Comparison of ENCODE assay signal across 1 fruit fly cellular context in genomic region chr3L:5243236-5243635, dm6.
TF ChIP-seq lines count a peak whose summit lies in the region.

No protein-coding gene starts in this region.

TF ChIP-seq in whole organism, embryonic, 481 proteins besides CTCF, POLR2A, EP300 and RAD21 (continued from another document and continues in another):
- TF ChIP-seq CG31224 (GFP tag; IDR thresholded peaks at IDR 0.05; lab: Robert Waterston, UW) (no peak), Doc2 (GFP tag; IDR thresholded peaks at IDR 0.05; lab: Robert Waterston, UW) (no peak), CG15696 (tag; optimal IDR thresholded peaks at IDR 0.05; lab: Kevin White, UChicago) (no peak), CG15479 (GFP tag; optimal IDR thresholded peaks at IDR 0.05; lab: Kevin White, UChicago) (no peak), CG12659 (GFP tag; optimal IDR thresholded peaks at IDR 0.05; lab: Kevin White, UChicago) (peak; percentile 6), CG17568 (GFP tag; optimal IDR thresholded peaks at IDR 0.05; lab: Kevin White, UChicago) (no peak), ci (GFP tag; IDR thresholded peaks at IDR 0.05; lab: Robert Waterston, UW) (peak; percentile 72; the same call in 2 of the 3 replicates), CG34376 (GFP tag; optimal IDR thresholded peaks at IDR 0.05; lab: Kevin White, UChicago) (no peak), CG17328 (GFP tag; IDR thresholded peaks at IDR 0.05; lab: Robert Waterston, UW) (peak; percentile 65), Bdp1 (GFP tag; optimal IDR thresholded peaks at IDR 0.05; lab: Kevin White, UChicago) (no peak), cad (GFP tag; optimal IDR thresholded peaks at IDR 0.05; lab: Kevin White, UChicago) (no peak), HLHmδ (GFP tag; optimal IDR thresholded peaks at IDR 0.05; lab: Kevin White, UChicago) (no peak), fd3F (GFP tag; optimal IDR thresholded peaks at IDR 0.05; lab: Kevin White, UChicago) (no peak), CG6689 (GFP tag; IDR thresholded peaks at IDR 0.05; lab: Robert Waterston, UW) (peak; percentile 69), kni (GFP tag; optimal IDR thresholded peaks at IDR 0.05; lab: Kevin White, UChicago) (no peak), CG11247 (GFP tag; IDR thresholded peaks at IDR 0.05; lab: Robert Waterston, UW) (peak; percentile 46), CG7556 (GFP tag; optimal IDR thresholded peaks at IDR 0.05; lab: Kevin White, UChicago) (no peak), Spps (tag; optimal IDR thresholded peaks at IDR 0.05; lab: Kevin White, UChicago) (no peak), bcd (GFP tag; optimal IDR thresholded peaks at IDR 0.05; lab: Kevin White, UChicago) (peak; percentile 15), seq (GFP tag; IDR thresholded peaks at IDR 0.05; lab: Robert Waterston, UW) (0 out of 2 replicates have a peak, but pooled peaks have one; percentile 37), chn (GFP tag; optimal IDR thresholded peaks at IDR 0.05; lab: Kevin White, UChicago) (no peak), eyg (GFP tag; optimal IDR thresholded peaks at IDR 0.05; lab: Kevin White, UChicago) (no peak), sens-2 (GFP tag; IDR thresholded peaks at IDR 0.05; lab: Robert Waterston, UW) (0 out of 2 replicates have a peak, but pooled peaks have one; percentile 24), CG31388 (GFP tag; optimal IDR thresholded peaks at IDR 0.05; lab: Kevin White, UChicago) (no peak), CG13424 (tag; optimal IDR thresholded peaks at IDR 0.05; lab: Kevin White, UChicago) (peak; percentile 52), CG11695 (GFP tag; IDR thresholded peaks at IDR 0.05; lab: Robert Waterston, UW) (peak; percentile 31; the same call in 1 of the 3 replicates), Ada2b (GFP tag; IDR thresholded peaks at IDR 0.05; lab: Robert Waterston, UW) (peak; percentile 35; the same call in 1 of the 2 replicates), CG8290 (GFP tag; optimal IDR thresholded peaks at IDR 0.05; lab: Kevin White, UChicago) (no peak), CG8290 (tag; optimal IDR thresholded peaks at IDR 0.05; lab: Kevin White, UChicago) (no peak), CG32772 (GFP tag; IDR thresholded peaks at IDR 0.05; lab: Robert Waterston, UW) (peak; percentile 65), cg (GFP tag; optimal IDR thresholded peaks at IDR 0.05; lab: Kevin White, UChicago) (no peak), sim (GFP tag; IDR thresholded peaks at IDR 0.05; lab: Robert Waterston, UW) (no peak), amos (GFP tag; IDR thresholded peaks at IDR 0.05; lab: Robert Waterston, UW; ENCODE audit: partially characterized antibody) (no peak), Hand (GFP tag; optimal IDR thresholded peaks at IDR 0.05; lab: Kevin White, UChicago) (no peak), CG1233 (GFP tag; optimal IDR thresholded peaks at IDR 0.05; lab: Kevin White, UChicago) (no peak), peb (GFP tag; IDR thresholded peaks at IDR 0.05; lab: Robert Waterston, UW) (0 out of 2 replicates have a peak, but pooled peaks have one; percentile 23), CG10267 (tag; optimal IDR thresholded peaks at IDR 0.05; lab: Kevin White, UChicago) (no peak), CG4707 (GFP tag; optimal IDR thresholded peaks at IDR 0.05; lab: Kevin White, UChicago) (no peak), Vsx1 (GFP tag; optimal IDR thresholded peaks at IDR 0.05; lab: Kevin White, UChicago) (no peak), NC2α (GFP tag; optimal IDR thresholded peaks at IDR 0.05; lab: Kevin White, UChicago) (no peak), mam (GFP tag; optimal IDR thresholded peaks at IDR 0.05; lab: Kevin White, UChicago) (no peak), NK7.1 (GFP tag; optimal IDR thresholded peaks at IDR 0.05; lab: Kevin White, UChicago) (no peak), tgo (GFP tag; IDR thresholded peaks at IDR 0.05; lab: Robert Waterston, UW) (peak; percentile 67), ara (GFP tag; IDR thresholded peaks at IDR 0.05; lab: Robert Waterston, UW) (peak; percentile 65; the same call in 1 of the 2 replicates), CG18262 (tag; optimal IDR thresholded peaks at IDR 0.05; lab: Kevin White, UChicago) (no peak), row (GFP tag; IDR thresholded peaks at IDR 0.05; lab: Robert Waterston, UW) (no peak; the same call in 1 of the 3 replicates), Opbp (GFP tag; IDR thresholded peaks at IDR 0.05; lab: Robert Waterston, UW; ENCODE audit: partially characterized antibody) (no peak), pzg (GFP tag; optimal IDR thresholded peaks at IDR 0.05; lab: Kevin White, UChicago) (no peak), bbx (GFP tag; IDR thresholded peaks at IDR 0.05; lab: Robert Waterston, UW; ENCODE audit: partially characterized antibody) (no peak), CG8944 (GFP tag; optimal IDR thresholded peaks at IDR 0.05; lab: Kevin White, UChicago) (no peak), CG11456 (GFP tag; IDR thresholded peaks at IDR 0.05; lab: Robert Waterston, UW) (no peak), corto (GFP tag; optimal IDR thresholded peaks at IDR 0.05; lab: Kevin White, UChicago) (no peak), Ssrp (tag; optimal IDR thresholded peaks at IDR 0.05; lab: Kevin White, UChicago) (peak; percentile 54), hkb (optimal IDR thresholded peaks at IDR 0.05; lab: Kevin White, UChicago) (no peak), hkb (GFP tag; IDR thresholded peaks at IDR 0.05; lab: Robert Waterston, UW) (no peak), Ets97D (GFP tag; optimal IDR thresholded peaks at IDR 0.05; lab: Kevin White, UChicago) (no peak), CG6854 (GFP tag; optimal IDR thresholded peaks at IDR 0.05; lab: Kevin White, UChicago) (no peak), CG10959 (GFP tag; IDR thresholded peaks at IDR 0.05; lab: Robert Waterston, UW) (peak; percentile 33; the same call in 1 of the 2 replicates), Hmx (GFP tag; optimal IDR thresholded peaks at IDR 0.05; lab: Kevin White, UChicago) (no peak), MBD-R2 (GFP tag; IDR thresholded peaks at IDR 0.05; lab: Robert Waterston, UW) (no peak), tap (tag; optimal IDR thresholded peaks at IDR 0.05; lab: Kevin White, UChicago) (peak; percentile 25), jing (GFP tag; optimal IDR thresholded peaks at IDR 0.05; lab: Kevin White, UChicago) (no peak), CG2712 (tag; optimal IDR thresholded peaks at IDR 0.05; lab: Kevin White, UChicago) (no peak), ase (GFP tag; IDR thresholded peaks at IDR 0.05; lab: Robert Waterston, UW) (no peak), ap (GFP tag; IDR thresholded peaks at IDR 0.05; lab: Robert Waterston, UW) (peak; percentile 42; the same call in 1 of the 2 replicates), CG4617 (GFP tag; optimal IDR thresholded peaks at IDR 0.05; lab: Kevin White, UChicago; ENCODE audit: borderline replicate concordance) (no peak), Dad (GFP tag; optimal IDR thresholded peaks at IDR 0.05; lab: Kevin White, UChicago) (no peak), CG11085 (GFP tag; IDR thresholded peaks at IDR 0.05; lab: Robert Waterston, UW) (no peak), CG10431 (GFP tag; optimal IDR thresholded peaks at IDR 0.05; lab: Kevin White, UChicago) (no peak), slbo (GFP tag; IDR thresholded peaks at IDR 0.05; lab: Robert Waterston, UW) (peak; percentile 54), Dp (GFP tag; optimal IDR thresholded peaks at IDR 0.05; lab: Kevin White, UChicago) (no peak), sens (GFP tag; lab: Kevin White, UChicago) (peak; percentile 70), CG3407 (GFP tag; optimal IDR thresholded peaks at IDR 0.05; lab: Kevin White, UChicago) (peak; percentile 31), hb (GFP tag; IDR thresholded peaks at IDR 0.05; lab: Robert Waterston, UW; ENCODE audit: partially characterized antibody) (no peak), CG7786 (GFP tag; optimal IDR thresholded peaks at IDR 0.05; lab: Kevin White, UChicago) (no peak), CG7963 (GFP tag; IDR thresholded peaks at IDR 0.05; lab: Robert Waterston, UW; ENCODE audit: partially characterized antibody) (no peak), nerfin-2 (GFP tag; IDR thresholded peaks at IDR 0.05; lab: Robert Waterston, UW; ENCODE audit: partially characterized antibody) (no peak), CG3163 (GFP tag; optimal IDR thresholded peaks at IDR 0.05; lab: Kevin White, UChicago) (no peak), trem (tag; optimal IDR thresholded peaks at IDR 0.05; lab: Kevin White, UChicago) (no peak), CG5953 (GFP tag; IDR thresholded peaks at IDR 0.05; lab: Robert Waterston, UW) (no peak), her (GFP tag; optimal IDR thresholded peaks at IDR 0.05; lab: Kevin White, UChicago) (no peak), CG8089 (GFP tag; optimal IDR thresholded peaks at IDR 0.05; lab: Kevin White, UChicago) (no peak), CG8281 (tag; optimal IDR thresholded peaks at IDR 0.05; lab: Kevin White, UChicago) (no peak), Atf-2 (GFP tag; optimal IDR thresholded peaks at IDR 0.05; lab: Kevin White, UChicago) (no peak), CG10565 (GFP tag; optimal IDR thresholded peaks at IDR 0.05; lab: Kevin White, UChicago) (no peak), Trl (optimal IDR thresholded peaks at IDR 0.05; lab: Kevin White, UChicago) (no peak), Trl (GFP tag; optimal IDR thresholded peaks at IDR 0.05; lab: Kevin White, UChicago) (no peak), Gug (GFP tag; IDR thresholded peaks at IDR 0.05; lab: Robert Waterston, UW) (no peak), onecut (GFP tag; IDR thresholded peaks at IDR 0.05; lab: Robert Waterston, UW) (no peak), Neu2 (GFP tag; optimal IDR thresholded peaks at IDR 0.05; lab: Kevin White, UChicago; ENCODE audit: borderline replicate concordance) (no peak), CG12769 (tag; optimal IDR thresholded peaks at IDR 0.05; lab: Kevin White, UChicago) (no peak), CG18476 (GFP tag; optimal IDR thresholded peaks at IDR 0.05; lab: Kevin White, UChicago) (no peak), CG3847 (GFP tag; IDR thresholded peaks at IDR 0.05; lab: Robert Waterston, UW) (no peak), CG14965 (GFP tag; optimal IDR thresholded peaks at IDR 0.05; lab: Kevin White, UChicago; ENCODE audit: borderline replicate concordance) (no peak), scrt (GFP tag; optimal IDR thresholded peaks at IDR 0.05; lab: Kevin White, UChicago) (no peak), ranshi (GFP tag; IDR thresholded peaks at IDR 0.05; lab: Robert Waterston, UW) (peak; percentile 66; the same call in 1 of the 2 replicates), Ets65A (GFP tag; lab: Kevin White, UChicago) (no peak), dysf (GFP tag; IDR thresholded peaks at IDR 0.05; lab: Robert Waterston, UW) (peak; percentile 49; the same call in 1 of the 3 replicates), Ptx1 (GFP tag; IDR thresholded peaks at IDR 0.05; lab: Robert Waterston, UW) (peak; percentile 67), CG13894 (tag; optimal IDR thresholded peaks at IDR 0.05; lab: Kevin White, UChicago) (no peak), CG1647 (GFP tag; optimal IDR thresholded peaks at IDR 0.05; lab: Kevin White, UChicago) (no peak), Aef1 (GFP tag; IDR thresholded peaks at IDR 0.05; lab: Robert Waterston, UW) (no peak), E2f2 (GFP tag; IDR thresholded peaks at IDR 0.05; lab: Robert Waterston, UW) (peak; percentile 22; the same call in 1 of the 2 replicates), CG43689 (GFP tag; IDR thresholded peaks at IDR 0.05; lab: Robert Waterston, UW) (no peak), knrl (GFP tag; IDR thresholded peaks at IDR 0.05; lab: Robert Waterston, UW; ENCODE audit: partially characterized antibody) (no peak), MESR4 (GFP tag; optimal IDR thresholded peaks at IDR 0.05; lab: Kevin White, UChicago) (no peak), Hsf (GFP tag; optimal IDR thresholded peaks at IDR 0.05; lab: Kevin White, UChicago) (no peak), Fer3 (tag; optimal IDR thresholded peaks at IDR 0.05; lab: Kevin White, UChicago) (peak; percentile 29), CG1792 (GFP tag; optimal IDR thresholded peaks at IDR 0.05; lab: Kevin White, UChicago) (no peak), D (optimal IDR thresholded peaks at IDR 0.05; lab: Kevin White, UChicago) (no peak), D (GFP tag; optimal IDR thresholded peaks at IDR 0.05; lab: Kevin White, UChicago) (peak; percentile 33), CG9215 (GFP tag; IDR thresholded peaks at IDR 0.05; lab: Robert Waterston, UW) (no peak), Dip3 (GFP tag; optimal IDR thresholded peaks at IDR 0.05; lab: Kevin White, UChicago) (no peak), Adf1 (GFP tag; IDR thresholded peaks at IDR 0.05; lab: Robert Waterston, UW) (no peak), lmd (GFP tag; IDR thresholded peaks at IDR 0.05; lab: Robert Waterston, UW) (peak; percentile 53; the same call in 1 of the 2 replicates), MTF-1 (GFP tag; optimal IDR thresholded peaks at IDR 0.05; lab: Kevin White, UChicago; ENCODE audit: borderline replicate concordance) (no peak), CG17359 (tag; optimal IDR thresholded peaks at IDR 0.05; lab: Kevin White, UChicago) (peak; percentile 45), CG3065 (GFP tag; optimal IDR thresholded peaks at IDR 0.05; lab: Kevin White, UChicago) (no peak), Optix (GFP tag; IDR thresholded peaks at IDR 0.05; lab: Robert Waterston, UW) (peak; percentile 57; the same call in 1 of the 3 replicates), GATAe (GFP tag; conservative IDR thresholded peaks at IDR 0.05; lab: Robert Waterston, UW) (no peak), bigmax (GFP tag; optimal IDR thresholded peaks at IDR 0.05; lab: Kevin White, UChicago) (no peak), dmrt11E (tag; optimal IDR thresholded peaks at IDR 0.05; lab: Kevin White, UChicago) (peak; percentile 30), Atf3 (GFP tag; optimal IDR thresholded peaks at IDR 0.05; lab: Kevin White, UChicago) (no peak), CG3995 (GFP tag; optimal IDR thresholded peaks at IDR 0.05; lab: Kevin White, UChicago) (no peak), ATbp (GFP tag; optimal IDR thresholded peaks at IDR 0.05; lab: Kevin White, UChicago) (peak; percentile 49), cato (GFP tag; optimal IDR thresholded peaks at IDR 0.05; lab: Kevin White, UChicago; ENCODE audit: borderline replicate concordance) (no peak), Scr (GFP tag; IDR thresholded peaks at IDR 0.05; lab: Robert Waterston, UW; ENCODE audit: partially characterized antibody) (no peak), CG7839 (tag; optimal IDR thresholded peaks at IDR 0.05; lab: Kevin White, UChicago) (peak; percentile 68), CG1832 (GFP tag; optimal IDR thresholded peaks at IDR 0.05; lab: Kevin White, UChicago) (no peak), CG12391 (tag; optimal IDR thresholded peaks at IDR 0.05; lab: Kevin White, UChicago) (no peak), Drgx (GFP tag; IDR thresholded peaks at IDR 0.05; lab: Robert Waterston, UW) (peak; percentile 98), Elba2 (GFP tag; optimal IDR thresholded peaks at IDR 0.05; lab: Kevin White, UChicago) (no peak), Six4 (GFP tag; optimal IDR thresholded peaks at IDR 0.05; lab: Kevin White, UChicago) (no peak), grn (GFP tag; optimal IDR thresholded peaks at IDR 0.05; lab: Kevin White, UChicago) (no peak), CG12236 (GFP tag; optimal IDR thresholded peaks at IDR 0.05; lab: Kevin White, UChicago) (no peak)
